Worm (Caenorhabditis elegans): ENCODE measurements around the gene mans-3.

DNA sequence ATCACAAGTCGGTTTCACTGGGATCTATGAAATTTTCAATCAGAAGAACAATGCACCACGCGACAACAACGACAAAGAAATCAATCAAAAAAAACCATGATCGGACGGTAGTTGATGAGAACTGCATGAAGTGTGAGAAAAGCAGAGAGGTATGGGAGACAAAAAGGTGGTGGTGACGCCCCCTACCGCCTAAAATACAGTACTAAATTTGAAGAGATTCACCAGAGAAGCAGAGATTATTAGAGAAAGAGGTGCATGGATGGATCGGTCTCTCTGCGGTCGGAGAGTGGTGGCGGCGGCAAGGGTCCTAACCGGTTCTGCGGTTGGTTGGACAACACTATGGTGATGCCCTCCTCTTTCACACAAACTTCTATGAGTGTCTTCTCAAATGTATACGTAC, 45.9 kb upstream of the mans-3 start:
- no peak for TF ChIP-seq ama-1 (optimal IDR thresholded peaks at IDR 0.05)
- TF ChIP-seq scrt-1 (GFP tag; IDR thresholded peaks at IDR 0.05), result no peak
- no peak for TF ChIP-seq sea-1 (GFP tag; conservative IDR thresholded peaks at IDR 0.05)
- TF ChIP-seq hmg-4 (GFP tag; optimal IDR thresholded peaks at IDR 0.05), result no peak
- no peak for TF ChIP-seq B0310.2 (tag; optimal IDR thresholded peaks at IDR 0.05)
- no peak for TF ChIP-seq F13C5.2 (tag; optimal IDR thresholded peaks at IDR 0.05)
- no peak for TF ChIP-seq tbx-11 (GFP tag; IDR thresholded peaks at IDR 0.05)
- TF ChIP-seq hmbx-1 (tag; optimal IDR thresholded peaks at IDR 0.05), result no peak

Data from whole organism, early embryonic.